Fruit fly (Drosophila melanogaster) whole organism, embryonic: ENCODE measurements around the gene CG15539.

ENCODE experiments used
- Abd-B ChIP-seq: fragments of 200-800 bp; sonication (Bioruptor generic); optimal IDR thresholded peaks from 2 replicates; lab custom pipeline; 2018; ENCODE audit warnings: missing biosample characterization, mild to moderate bottlenecking, missing genetic modification characterization, moderate library complexity
- B-H1 ChIP-seq: fragments of 200-800 bp; sonication (Bioruptor generic); IDR thresholded peaks from 3 replicates; pipeline ENCODE4 v1.3.6; 2022; ENCODE audit warnings: missing biosample characterization, missing genetic modification characterization
- B-H2 ChIP-seq: fragments of 200-800 bp; sonication (Bioruptor generic); optimal IDR thresholded peaks from 2 replicates; lab custom pipeline; 2018; ENCODE audit warnings: missing biosample characterization, mild to moderate bottlenecking, missing genetic modification characterization
- CG1024 ChIP-seq: fragments of 200-800 bp; sonication (Bioruptor generic); IDR thresholded peaks from 2 replicates; pipeline ENCODE4 v1.3.6; 2022; ENCODE audit warnings: missing biosample characterization, missing genetic modification characterization
- CG10543 ChIP-seq: fragments of 200-800 bp; sonication (Bioruptor generic); optimal IDR thresholded peaks from 3 replicates; lab custom pipeline; 2017; ENCODE audit warnings: missing biosample characterization, mild to moderate bottlenecking, missing genetic modification characterization, moderate library complexity
- CG11695 ChIP-seq: fragments of 200-800 bp; sonication (Bioruptor generic); IDR thresholded peaks from 3 replicates; pipeline ENCODE4 v1.3.6; 2022; ENCODE audit warnings: missing biosample characterization, missing genetic modification characterization
- CG12744 ChIP-seq: fragments of 200-800 bp; sonication (Bioruptor generic); optimal IDR thresholded peaks from 2 replicates; lab custom pipeline; 2016; ENCODE audit warnings: missing biosample characterization, missing genetic modification characterization
- CG15601 ChIP-seq: fragments of 200-800 bp; sonication (Bioruptor generic); optimal IDR thresholded peaks from 3 replicates; lab custom pipeline; 2019; ENCODE audit warnings: missing biosample characterization, mild to moderate bottlenecking, missing genetic modification characterization, moderate library complexity
- CG16815 ChIP-seq: fragments of 200-800 bp; sonication (Bioruptor generic); optimal IDR thresholded peaks from 3 replicates; lab custom pipeline; 2017; ENCODE audit warnings: missing biosample characterization, mild to moderate bottlenecking, missing genetic modification characterization
- CG17568 ChIP-seq: fragments of 200-800 bp; sonication (Bioruptor generic); optimal IDR thresholded peaks from 2 replicates; lab custom pipeline; 2018; ENCODE audit warnings: missing biosample characterization, mild to moderate bottlenecking, missing genetic modification characterization, moderate library complexity
- CG17912 ChIP-seq: fragments of 200-800 bp; sonication (Bioruptor generic); optimal IDR thresholded peaks from 2 replicates; lab custom pipeline; 2018; ENCODE audit warnings: missing biosample characterization, mild to moderate bottlenecking, missing genetic modification characterization
- CG1792 ChIP-seq: fragments of 200-800 bp; sonication (Bioruptor generic); optimal IDR thresholded peaks from 2 replicates; lab custom pipeline; 2016; ENCODE audit warnings: missing biosample characterization, missing genetic modification characterization
- CG18476 ChIP-seq: fragments of 200-800 bp; sonication (Bioruptor generic); optimal IDR thresholded peaks from 2 replicates; lab custom pipeline; 2016; ENCODE audit warnings: missing biosample characterization, mild to moderate bottlenecking, missing genetic modification characterization
- CG3065 ChIP-seq: fragments of 200-800 bp; sonication (Bioruptor generic); optimal IDR thresholded peaks from 2 replicates; lab custom pipeline; 2016; ENCODE audit warnings: missing biosample characterization, missing genetic modification characterization
- CG31441 ChIP-seq: fragments of 200-800 bp; sonication (Bioruptor generic); IDR thresholded peaks from 2 replicates; pipeline ENCODE4 v1.3.6; 2022; ENCODE audit warnings: missing biosample characterization, missing genetic modification characterization
- CG7271 ChIP-seq: fragments of 200-800 bp; sonication (Bioruptor generic); optimal IDR thresholded peaks from 2 replicates; lab custom pipeline; 2018; ENCODE audit warnings: missing biosample characterization, mild to moderate bottlenecking, missing genetic modification characterization, moderate library complexity
- CG8478 ChIP-seq: fragments of >200 bp; optimal IDR thresholded peaks from 2 replicates; lab custom pipeline; 2018
- Chrac-16 ChIP-seq: fragments of 200-800 bp; sonication (Bioruptor generic); optimal IDR thresholded peaks from 3 replicates; lab custom pipeline; 2016; ENCODE audit warnings: missing biosample characterization, missing genetic modification characterization
- CkIIα-i1 ChIP-seq: fragments of 200-800 bp; sonication (Bioruptor generic); IDR thresholded peaks from 2 replicates; pipeline ENCODE4 v1.3.6; 2022; ENCODE audit warnings: missing biosample characterization, missing genetic modification characterization
- D19B ChIP-seq: fragments of 200-800 bp; sonication (Bioruptor generic); optimal IDR thresholded peaks from 2 replicates; lab custom pipeline; 2017; ENCODE audit warnings: missing biosample characterization, mild to moderate bottlenecking, missing genetic modification characterization
- Ets65A ChIP-seq: fragments of 200-800 bp; sonication (Bioruptor generic); peaks from one replicate; lab custom pipeline; 2016; ENCODE audit warnings: missing biosample characterization, missing genetic modification characterization
- Hr51 ChIP-seq, 2 experiments: fragments of 200-800 bp; sonication (Bioruptor generic); optimal IDR thresholded peaks; 2 replicates in 1 of 2; 3 replicates in 1 of 2; lab custom pipeline; 2016 to 2018; ENCODE audit warnings: missing biosample characterization in 2 of 2, missing genetic modification characterization in 2 of 2, mild to moderate bottlenecking in 1 of 2, moderate library complexity in 1 of 2
- Med ChIP-seq: fragments of 200-800 bp; sonication (Bioruptor generic); peaks from one replicate; lab custom pipeline; 2016; ENCODE audit warnings: missing biosample characterization, missing genetic modification characterization, mild to moderate bottlenecking, inconsistent platforms, moderate library complexity
- Mes4 ChIP-seq: fragments of 200-800 bp; sonication (Bioruptor generic); optimal IDR thresholded peaks from 2 replicates; lab custom pipeline; 2016; ENCODE audit warnings: missing biosample characterization, missing genetic modification characterization
- Mrtf ChIP-seq: fragments of 200-800 bp; sonication (Bioruptor generic); IDR thresholded peaks from 3 replicates; pipeline ENCODE4 v1.3.6; 2022; ENCODE audit warnings: missing biosample characterization, missing genetic modification characterization
- NC2α ChIP-seq: fragments of 200-800 bp; sonication (Bioruptor generic); optimal IDR thresholded peaks from 2 replicates; lab custom pipeline; 2016; ENCODE audit warnings: missing biosample characterization, missing genetic modification characterization
- Neu2 ChIP-seq: fragments of 200-800 bp; sonication (Bioruptor generic); optimal IDR thresholded peaks from 3 replicates; lab custom pipeline; 2016; ENCODE audit warnings: missing biosample characterization, missing genetic modification characterization, borderline replicate concordance
- Spps ChIP-seq: fragments of 200-800 bp; sonication (Bioruptor generic); optimal IDR thresholded peaks from 2 replicates; lab custom pipeline; 2018; ENCODE audit warnings: missing biosample characterization, mild to moderate bottlenecking, missing genetic modification characterization
- Sry-β ChIP-seq: fragments of 200-800 bp; sonication (Bioruptor generic); optimal IDR thresholded peaks from 2 replicates; lab custom pipeline; 2018; ENCODE audit warnings: missing biosample characterization, mild to moderate bottlenecking, missing genetic modification characterization, moderate library complexity
- Ssrp ChIP-seq: fragments of 200-800 bp; sonication (Bioruptor generic); optimal IDR thresholded peaks from 2 replicates; lab custom pipeline; 2018; ENCODE audit warnings: missing biosample characterization, mild to moderate bottlenecking, missing genetic modification characterization, moderate library complexity
- Trl ChIP-seq, 3 experiments: fragments of >200 bp in 2 of 3; fragments of 200-800 bp in 1 of 3; sonication (Bioruptor generic) in 1 of 3; optimal IDR thresholded peaks; 2 replicates in 1 of 3; 3 replicates in 2 of 3; lab custom pipeline; 2016 to 2017; ENCODE audit warnings: missing biosample characterization in 1 of 3, missing genetic modification characterization in 1 of 3
- Usf ChIP-seq: fragments of 200-800 bp; sonication (Bioruptor generic); optimal IDR thresholded peaks from 2 replicates; lab custom pipeline; 2017; ENCODE audit warnings: missing genotype, missing biosample characterization, missing genetic modification characterization
- az2 ChIP-seq: fragments of 200-800 bp; sonication (Bioruptor generic); optimal IDR thresholded peaks from 3 replicates; lab custom pipeline; 2016; ENCODE audit warnings: missing biosample characterization, missing genetic modification characterization
- cg ChIP-seq: fragments of 200-800 bp; sonication (Bioruptor generic); optimal IDR thresholded peaks from 3 replicates; lab custom pipeline; 2019; ENCODE audit warnings: missing biosample characterization, mild to moderate bottlenecking, missing genetic modification characterization, moderate library complexity
- croc ChIP-seq: fragments of 200-800 bp; sonication (Bioruptor generic); conservative IDR thresholded peaks from 3 replicates; pipeline ENCODE4 v1.3.6; 2022; ENCODE audit warnings: missing biosample characterization, missing genetic modification characterization
- danr ChIP-seq: fragments of 200-800 bp; sonication (Bioruptor generic); IDR thresholded peaks from 2 replicates; pipeline ENCODE4 v1.3.6; 2022; ENCODE audit warnings: missing biosample characterization, missing genetic modification characterization
- eyg ChIP-seq: fragments of 200-800 bp; sonication (Bioruptor generic); optimal IDR thresholded peaks from 3 replicates; lab custom pipeline; 2016; ENCODE audit warnings: missing biosample characterization, missing genetic modification characterization
- ftz-f1 ChIP-seq: fragments of 200-800 bp; sonication (Bioruptor generic); optimal IDR thresholded peaks from 2 replicates; lab custom pipeline; 2016; ENCODE audit warnings: missing biosample characterization, missing genetic modification characterization
- gsb ChIP-seq: fragments of 200-800 bp; sonication (Bioruptor generic); IDR thresholded peaks from 2 replicates; pipeline ENCODE4 v1.3.6; 2022; ENCODE audit warnings: missing biosample characterization, missing genetic modification characterization
- hb ChIP-seq: fragments of 200-800 bp; sonication (Bioruptor generic); IDR thresholded peaks from 3 replicates; pipeline ENCODE4 v1.3.6; 2022; ENCODE audit warnings: missing biosample characterization, missing genetic modification characterization; ENCODE audit not compliant: partially characterized antibody
- jigr1 ChIP-seq: fragments of 200-800 bp; sonication (Bioruptor generic); IDR thresholded peaks from 3 replicates; pipeline ENCODE4 v1.3.6; 2022; ENCODE audit warnings: missing biosample characterization, missing genetic modification characterization
- nau ChIP-seq: fragments of 200-800 bp; sonication (Bioruptor generic); optimal IDR thresholded peaks from 3 replicates; lab custom pipeline; 2017; ENCODE audit warnings: missing biosample characterization, mild to moderate bottlenecking, missing genetic modification characterization, missing genetic modification reagents
- nom ChIP-seq: fragments of 200-800 bp; sonication (Bioruptor generic); optimal IDR thresholded peaks from 2 replicates; lab custom pipeline; 2017; ENCODE audit warnings: missing biosample characterization, missing genetic modification characterization, mild to moderate bottlenecking, moderate library complexity, missing genetic modification reagents
- ranshi ChIP-seq: fragments of 200-800 bp; sonication (Bioruptor generic); IDR thresholded peaks from 2 replicates; pipeline ENCODE4 v1.3.6; 2022; ENCODE audit warnings: missing biosample characterization, missing genetic modification characterization
- sima ChIP-seq: fragments of 200-800 bp; sonication (Bioruptor generic); optimal IDR thresholded peaks from 2 replicates; lab custom pipeline; 2016; ENCODE audit warnings: missing biosample characterization, missing genetic modification characterization
- tap ChIP-seq: fragments of 200-800 bp; optimal IDR thresholded peaks from 3 replicates; lab custom pipeline; 2019; ENCODE audit warnings: missing biosample characterization, mild to moderate bottlenecking, missing genetic modification characterization, moderate library complexity
- trem ChIP-seq: fragments of 200-800 bp; optimal IDR thresholded peaks from 3 replicates; lab custom pipeline; 2019; ENCODE audit warnings: missing biosample characterization, mild to moderate bottlenecking, missing genetic modification characterization, moderate library complexity
- twi ChIP-seq: fragments of 200-800 bp; optimal IDR thresholded peaks from 2 replicates; lab custom pipeline; 2019; ENCODE audit warnings: missing biosample characterization, mild to moderate bottlenecking, missing genetic modification characterization, moderate library complexity
- unc-4 ChIP-seq: fragments of 200-800 bp; sonication (Bioruptor generic); IDR thresholded peaks from 2 replicates; pipeline ENCODE4 v1.3.6; 2022; ENCODE audit warnings: missing biosample characterization, missing genetic modification characterization; ENCODE audit not compliant: partially characterized antibody
- unpg ChIP-seq: fragments of 200-800 bp; sonication (Bioruptor generic); optimal IDR thresholded peaks from 3 replicates; lab custom pipeline; 2018; ENCODE audit warnings: missing biosample characterization, mild to moderate bottlenecking, missing genetic modification characterization, moderate library complexity
- vnd ChIP-seq: fragments of 200-800 bp; sonication (Bioruptor generic); IDR thresholded peaks from 3 replicates; pipeline ENCODE4 v1.3.6; 2022; ENCODE audit warnings: missing biosample characterization, missing genetic modification characterization; ENCODE audit not compliant: partially characterized antibody

The CG15539 gene

dm6 chr3R:30540196-30540595 is 34.4 kb downstream of the CG15539 start (continued):
- TF ChIP-seq Hr51 (GFP tag; optimal IDR thresholded peaks at IDR 0.05; lab: Kevin White, UChicago) = peak; percentile 88 to 91
- peak; percentile 86 for TF ChIP-seq CG18476 (GFP tag; lab: Kevin White, UChicago)
- TF ChIP-seq CG1792 (GFP tag; lab: Kevin White, UChicago) = peak; percentile 92
- peak; percentile 99 for TF ChIP-seq Med (GFP tag; lab: Kevin White, UChicago)
- peak; percentile 89 for TF ChIP-seq CG12744 (GFP tag; lab: Kevin White, UChicago)
- TF ChIP-seq B-H1 (GFP tag; lab: Robert Waterston, UW) = peak; percentile 91
- peak; percentile 91 for TF ChIP-seq az2 (GFP tag; lab: Kevin White, UChicago)
- TF ChIP-seq vnd = no peak
- peak; percentile 16 for TF ChIP-seq Neu2 (GFP tag; lab: Kevin White, UChicago)
- TF ChIP-seq CG31441 = peak; percentile 88
- TF ChIP-seq Sry-β (GFP tag; lab: Kevin White, UChicago) = no peak
- peak; percentile 83 for TF ChIP-seq nau (GFP tag; lab: Kevin White, UChicago)
- TF ChIP-seq trem = peak; percentile 61
- peak; percentile 89 for TF ChIP-seq gsb
- TF ChIP-seq CG8478 = no peak
- peak; percentile 76 for TF ChIP-seq D19B (GFP tag; lab: Kevin White, UChicago)
- TF ChIP-seq B-H2 (GFP tag; lab: Kevin White, UChicago) = peak; percentile 93
- TF ChIP-seq Mes4 = peak; percentile 88
- peak; percentile 71 for TF ChIP-seq Spps (tag; lab: Kevin White, UChicago)
- no peak for TF ChIP-seq Trl (optimal IDR thresholded peaks at IDR 0.05; lab: Kevin White, UChicago)
- peak; percentile 96 for TF ChIP-seq Trl (GFP tag; optimal IDR thresholded peaks at IDR 0.05; lab: Kevin White, UChicago)
- TF ChIP-seq nom (GFP tag; lab: Kevin White, UChicago) = no peak
- peak; percentile 73 for TF ChIP-seq ftz-f1 (GFP tag; lab: Kevin White, UChicago)
- TF ChIP-seq CkIIα-i1 (GFP tag; lab: Robert Waterston, UW) = peak; percentile 60; the same call in 1 of the 2 replicates
- peak; percentile 83 for TF ChIP-seq tap (tag; lab: Kevin White, UChicago)
- TF ChIP-seq hb (GFP tag; lab: Robert Waterston, UW) = no peak
- TF ChIP-seq unpg (GFP tag; lab: Kevin White, UChicago) = peak; percentile 93
- TF ChIP-seq Ets65A (GFP tag; lab: Kevin White, UChicago) = peak; percentile 99
- TF ChIP-seq danr (GFP tag; lab: Robert Waterston, UW) = peak; percentile 83
- TF ChIP-seq cg (GFP tag; lab: Kevin White, UChicago) = no peak
- TF ChIP-seq Chrac-16 = peak; percentile 89
- TF ChIP-seq CG1024 (GFP tag; lab: Robert Waterston, UW) = peak; percentile 84
- TF ChIP-seq CG10543 (GFP tag; lab: Kevin White, UChicago) = peak; percentile 94
- peak; percentile 74 for TF ChIP-seq CG16815 (GFP tag; lab: Kevin White, UChicago)
- TF ChIP-seq Ssrp (tag; lab: Kevin White, UChicago) = peak; percentile 88
- TF ChIP-seq sima (GFP tag; lab: Kevin White, UChicago) = peak; percentile 81
- peak; percentile 93 for TF ChIP-seq Abd-B
- TF ChIP-seq eyg (GFP tag; lab: Kevin White, UChicago) = peak; percentile 77
- peak; percentile 91 for TF ChIP-seq Mrtf (GFP tag; lab: Robert Waterston, UW)
- TF ChIP-seq CG7271 = no peak
- TF ChIP-seq croc (GFP tag; lab: Robert Waterston, UW) = peak; percentile 80
- TF ChIP-seq ranshi = peak; percentile 94
- TF ChIP-seq twi (tag; lab: Kevin White, UChicago) = peak; percentile 69
- TF ChIP-seq CG17912 = peak; percentile 81
- TF ChIP-seq CG17568 (GFP tag; lab: Kevin White, UChicago) = peak; percentile 84
- peak; percentile 87 for TF ChIP-seq CG11695 (GFP tag; lab: Robert Waterston, UW)
- TF ChIP-seq CG15601 (tag; lab: Kevin White, UChicago) = peak; percentile 75
- TF ChIP-seq NC2α = peak; percentile 87
- TF ChIP-seq CG3065 (GFP tag; lab: Kevin White, UChicago) = peak; percentile 89
- peak; percentile 82 for TF ChIP-seq jigr1
- peak; percentile 54 for TF ChIP-seq Usf
- no peak for TF ChIP-seq unc-4 (GFP tag; lab: Robert Waterston, UW)
